Worm (Caenorhabditis elegans) whole organism, L1 larva: ENCODE data around the gene dars-2.

Experiments
- C04F5.9 ChIP-seq: sonication (generic microtip); optimal IDR thresholded peaks from 2 replicates; lab custom pipeline; 2016; ENCODE audit warnings: missing genetic modification characterization, missing compliant biosample characterization
- C16A3.4 ChIP-seq: fragments of 150-350 bp; optimal IDR thresholded peaks from 2 replicates; lab custom pipeline; 2014; ENCODE audit warnings: missing biosample characterization, missing genetic modification characterization
- F16B12.6 ChIP-seq: fragments of 150-350 bp; optimal IDR thresholded peaks from 2 replicates; lab custom pipeline; 2014; ENCODE audit warnings: missing biosample characterization, missing genetic modification characterization
- Y116A8C.19 ChIP-seq: sonication (generic microtip); optimal IDR thresholded peaks from 2 replicates; lab custom pipeline; 2016; ENCODE audit warnings: missing compliant biosample characterization, missing genetic modification characterization, borderline replicate concordance
- alr-1 ChIP-seq: fragments of 200-800 bp; sonication (Bioruptor generic); optimal IDR thresholded peaks from 2 replicates; lab custom pipeline; 2018; ENCODE audit warnings: borderline replicate concordance, mild to moderate bottlenecking, missing genetic modification characterization, missing compliant biosample characterization
- aly-2 ChIP-seq: fragments of 150-350 bp; optimal IDR thresholded peaks from 2 replicates; lab custom pipeline; 2014; ENCODE audit warnings: missing biosample characterization, missing genetic modification characterization
- blmp-1 ChIP-seq: fragments of 150-350 bp; optimal IDR thresholded peaks from 2 replicates; lab custom pipeline; 2014; ENCODE audit warnings: missing biosample characterization, missing genetic modification characterization
- ceh-82 ChIP-seq, 3 experiments: fragments of 150-350 bp in 1 of 3; sonication (generic microtip) in 2 of 3; optimal IDR thresholded peaks; 2 replicates each; lab custom pipeline; 2014 to 2017; ENCODE audit warnings: missing biosample characterization in 3 of 3, missing genetic modification characterization in 3 of 3
- ces-1 ChIP-seq: fragments of 150-350 bp; optimal IDR thresholded peaks from 2 replicates; lab custom pipeline; 2014; ENCODE audit warnings: missing biosample characterization, missing genetic modification reagents, missing genetic modification characterization
- dpl-1 ChIP-seq, 3 experiments: fragments of 150-350 bp in 2 of 3; sonication (generic microtip) in 1 of 3; optimal IDR thresholded peaks; 2 replicates each; lab custom pipeline; 2014 to 2017; ENCODE audit warnings: missing biosample characterization in 3 of 3, missing genetic modification characterization in 3 of 3, missing genetic modification reagents in 3 of 3
- dsc-1 ChIP-seq: sonication (generic microtip); optimal IDR thresholded peaks from 2 replicates; lab custom pipeline; 2016; ENCODE audit warnings: mild to moderate bottlenecking, missing genetic modification characterization, missing compliant biosample characterization
- egl-13 ChIP-seq: sonication (generic microtip); optimal IDR thresholded peaks from 2 replicates; lab custom pipeline; 2016; ENCODE audit warnings: missing genotype, missing genetic modification reagents, missing genetic modification characterization, missing compliant biosample characterization
- elt-3 ChIP-seq, 6 experiments: fragments of 150-350 bp in 1 of 6; sonication (generic microtip); optimal IDR thresholded peaks; 2 replicates each; lab custom pipeline; 2017 to 2018; ENCODE audit warnings: missing biosample characterization in 6 of 6, missing genetic modification characterization in 6 of 6, inconsistent platforms in 1 of 6
- fkh-10 ChIP-seq: sonication (generic microtip); optimal IDR thresholded peaks from 2 replicates; lab custom pipeline; 2017; ENCODE audit warnings: missing biosample characterization, missing genetic modification reagents, missing genetic modification characterization
- fkh-4 ChIP-seq: sonication (generic microtip); optimal IDR thresholded peaks from 2 replicates; lab custom pipeline; 2016; ENCODE audit warnings: missing compliant biosample characterization, missing genetic modification characterization, borderline replicate concordance
- fkh-8 ChIP-seq: sonication (generic microtip); optimal IDR thresholded peaks from 2 replicates; lab custom pipeline; 2016; ENCODE audit warnings: mild to moderate bottlenecking, missing genetic modification characterization, missing compliant biosample characterization
- fos-1 ChIP-seq: fragments of 150-350 bp; optimal IDR thresholded peaks from 2 replicates; lab custom pipeline; 2014; ENCODE audit warnings: missing biosample characterization, missing genetic modification characterization
- grh-1 ChIP-seq: fragments of 200-800 bp; sonication (Bioruptor generic); IDR thresholded peaks from 2 replicates; pipeline ENCODE4 v1.3.6; 2022; ENCODE audit warnings: missing genetic modification reagents, missing genetic modification characterization, missing compliant biosample characterization
- hlh-17 ChIP-seq: fragments of 200-800 bp; sonication (Bioruptor generic); optimal IDR thresholded peaks from 2 replicates; lab custom pipeline; 2018; ENCODE audit warnings: missing genetic modification characterization, mild to moderate bottlenecking, missing compliant biosample characterization, moderate library complexity, borderline replicate concordance
- hpl-2 ChIP-seq: fragments of 150-350 bp; optimal IDR thresholded peaks from 2 replicates; lab custom pipeline; 2014; ENCODE audit warnings: missing biosample characterization, missing genetic modification reagents, missing genetic modification characterization
- irx-1 ChIP-seq: sonication (generic microtip); optimal IDR thresholded peaks from 2 replicates; lab custom pipeline; 2016; ENCODE audit warnings: missing genetic modification characterization, missing compliant biosample characterization
- isw-1 ChIP-seq: fragments of 200-800 bp; sonication (Bioruptor generic); IDR thresholded peaks from 2 replicates; pipeline ENCODE4 v1.3.6; 2022; ENCODE audit warnings: missing genetic modification characterization, missing compliant biosample characterization
- lin-13 ChIP-seq: fragments of 150-350 bp; optimal IDR thresholded peaks from 2 replicates; lab custom pipeline; 2014; ENCODE audit warnings: missing biosample characterization, missing genetic modification reagents, missing genetic modification characterization
- lin-35 ChIP-seq, 2 experiments: fragments of 150-350 bp; optimal IDR thresholded peaks; 2 replicates each; lab custom pipeline; 2014; ENCODE audit warnings: missing biosample characterization in 2 of 2, missing genetic modification characterization in 2 of 2, missing genetic modification reagents in 2 of 2
- lin-39 ChIP-seq: fragments of 150-350 bp; optimal IDR thresholded peaks from 2 replicates; lab custom pipeline; 2014; ENCODE audit warnings: missing biosample characterization, missing genetic modification reagents, missing genetic modification characterization
- lir-3 ChIP-seq: sonication (generic microtip); optimal IDR thresholded peaks from 2 replicates; lab custom pipeline; 2016; ENCODE audit warnings: mild to moderate bottlenecking, missing genetic modification characterization, moderate library complexity, missing compliant biosample characterization; ENCODE audit not compliant: poor library complexity
- mab-9 ChIP-seq: fragments of 200-800 bp; sonication (Bioruptor generic); IDR thresholded peaks from 2 replicates; pipeline ENCODE4 v1.3.6; 2022; ENCODE audit warnings: missing genetic modification reagents, missing genetic modification characterization, missing compliant biosample characterization
- mdl-1 ChIP-seq, 2 experiments: fragments of 150-350 bp; optimal IDR thresholded peaks; 2 replicates each; lab custom pipeline; 2014 to 2017; ENCODE audit warnings: missing biosample characterization in 2 of 2, missing genetic modification characterization in 2 of 2, inconsistent platforms in 1 of 2
- mef-2 ChIP-seq: fragments of 150-350 bp; optimal IDR thresholded peaks from 2 replicates; lab custom pipeline; 2014; ENCODE audit warnings: missing biosample characterization, missing genetic modification characterization
- nhr-11 ChIP-seq: fragments of 150-350 bp; optimal IDR thresholded peaks from 2 replicates; lab custom pipeline; 2014; ENCODE audit warnings: missing biosample characterization, missing genetic modification characterization
- nhr-19 ChIP-seq: fragments of 200-800 bp; sonication (Bioruptor generic); conservative IDR thresholded peaks from 2 replicates; pipeline ENCODE4 v1.3.6; 2022; ENCODE audit warnings: missing genetic modification characterization, missing compliant biosample characterization
- nhr-237 ChIP-seq: fragments of 150-350 bp; optimal IDR thresholded peaks from 2 replicates; lab custom pipeline; 2014; ENCODE audit warnings: missing biosample characterization, missing genetic modification characterization
- nhr-71 ChIP-seq: sonication (generic microtip); optimal IDR thresholded peaks from 2 replicates; lab custom pipeline; 2016; ENCODE audit warnings: mild to moderate bottlenecking, missing genetic modification characterization, moderate library complexity, missing compliant biosample characterization
- nhr-77 ChIP-seq: fragments of 150-350 bp; optimal IDR thresholded peaks from 2 replicates; lab custom pipeline; 2014; ENCODE audit warnings: missing biosample characterization, missing genetic modification characterization
- nhr-84 ChIP-seq: sonication (generic microtip); optimal IDR thresholded peaks from 2 replicates; lab custom pipeline; 2017; ENCODE audit warnings: missing biosample characterization, missing genetic modification characterization
- pag-3 ChIP-seq: sonication (generic microtip); optimal IDR thresholded peaks from 2 replicates; lab custom pipeline; 2017; ENCODE audit warnings: missing genetic modification characterization, mild to moderate bottlenecking, missing compliant biosample characterization, antibody characterized with exemption, borderline replicate concordance; ENCODE audit not compliant: insufficient read depth
- pqm-1 ChIP-seq: sonication (generic microtip); optimal IDR thresholded peaks from 3 replicates; lab custom pipeline; 2017; ENCODE audit warnings: missing biosample characterization, missing genetic modification characterization
- rnt-1 ChIP-seq: sonication (generic microtip); optimal IDR thresholded peaks from 2 replicates; lab custom pipeline; 2016; ENCODE audit warnings: mild to moderate bottlenecking, missing genetic modification characterization, moderate library complexity, missing compliant biosample characterization
- snpc-4 ChIP-seq: fragments of 150-350 bp; optimal IDR thresholded peaks from 2 replicates; lab custom pipeline; 2014; ENCODE audit warnings: missing biosample characterization, missing genetic modification characterization
- sup-37 ChIP-seq: fragments of 200-800 bp; sonication (Bioruptor generic); optimal IDR thresholded peaks from 2 replicates; lab custom pipeline; 2018; ENCODE audit warnings: mild to moderate bottlenecking, missing genetic modification characterization, missing compliant biosample characterization
- swsn-7 ChIP-seq: sonication (generic microtip); optimal IDR thresholded peaks from 2 replicates; lab custom pipeline; 2016; ENCODE audit warnings: missing genetic modification characterization, missing compliant biosample characterization
- tbx-2 ChIP-seq: sonication (generic microtip); optimal IDR thresholded peaks from 2 replicates; lab custom pipeline; 2016; ENCODE audit warnings: missing genetic modification characterization, missing compliant biosample characterization
- tlp-1 ChIP-seq: fragments of 150-350 bp; optimal IDR thresholded peaks from 2 replicates; lab custom pipeline; 2014; ENCODE audit warnings: missing biosample characterization, missing genetic modification characterization
- unc-130 ChIP-seq: fragments of 150-350 bp; optimal IDR thresholded peaks from 2 replicates; lab custom pipeline; 2017; ENCODE audit warnings: missing biosample characterization, missing genetic modification characterization, inconsistent platforms
- unc-98 ChIP-seq: fragments of 200-800 bp; sonication (Bioruptor generic); IDR thresholded peaks from 2 replicates; pipeline ENCODE4 v1.3.6; 2022; ENCODE audit warnings: missing genetic modification characterization, missing compliant biosample characterization
- vab-15 ChIP-seq: sonication (generic microtip); optimal IDR thresholded peaks from 2 replicates; lab custom pipeline; 2017; ENCODE audit warnings: missing genotype, mild to moderate bottlenecking, missing genetic modification characterization, missing compliant biosample characterization
- zag-1 ChIP-seq: fragments of 150-350 bp; optimal IDR thresholded peaks from 2 replicates; lab custom pipeline; 2014; ENCODE audit warnings: missing biosample characterization, missing genetic modification characterization
- ztf-4 ChIP-seq: fragments of 150-350 bp; optimal IDR thresholded peaks from 2 replicates; lab custom pipeline; 2014; ENCODE audit warnings: missing biosample characterization, missing genetic modification characterization

Gene dars-2

ce11 chrV:12048445-12048844 is at the start of gene dars-2:
Gene dars-2 (plus strand): TSS chrV:12048745.
- no peak for TF ChIP-seq lin-13 (GFP tag; lab: Kevin White, UChicago)
- no peak for TF ChIP-seq hpl-2 (GFP tag; lab: Kevin White, UChicago)
- TF ChIP-seq F16B12.6 (tag; lab: Kevin White, UChicago), result no peak
- TF ChIP-seq ztf-4 (tag; lab: Kevin White, UChicago), result no peak
- no peak for TF ChIP-seq lir-3 (tag; lab: Kevin White, UChicago)
- TF ChIP-seq ceh-82 (tag; optimal IDR thresholded peaks at IDR 0.05; lab: Kevin White, UChicago), result no peak
- TF ChIP-seq fkh-10, result no peak
- no peak for TF ChIP-seq tbx-2 (tag; lab: Kevin White, UChicago)
- TF ChIP-seq, all 84 proteins: peak for 0

- TF ChIP-seq unc-130 (tag; lab: Kevin White, UChicago), result peak; percentile 48
- 0 out of 2 replicates have a peak, but pooled peaks have one; percentile 18 for TF ChIP-seq grh-1 (GFP tag; lab: Robert Waterston, UW)
- TF ChIP-seq C04F5.9 (tag; lab: Kevin White, UChicago), result peak; percentile 8
- TF ChIP-seq Y116A8C.19 (tag; lab: Kevin White, UChicago), result no peak
- peak; percentile 49 to 71 (median 67) for TF ChIP-seq ceh-82 (tag; optimal IDR thresholded peaks at IDR 0.05; lab: Kevin White, UChicago)
- peak; percentile 33 for TF ChIP-seq nhr-11 (tag; lab: Kevin White, UChicago)
- peak; percentile 58 for TF ChIP-seq nhr-237
- peak; percentile 88 for TF ChIP-seq swsn-7 (tag; lab: Kevin White, UChicago)
- TF ChIP-seq fkh-8 (tag; lab: Kevin White, UChicago), result peak; percentile 69
- peak; percentile 18 for TF ChIP-seq fkh-10
- no peak for TF ChIP-seq isw-1 (GFP tag; lab: Robert Waterston, UW)
- peak; percentile 25 for TF ChIP-seq F16B12.6 (tag; lab: Kevin White, UChicago)
- peak; percentile 60 for TF ChIP-seq irx-1 (tag; lab: Kevin White, UChicago)
- peak in 1 of 2 experiments; percentile 79 for TF ChIP-seq mdl-1 (tag; optimal IDR thresholded peaks at IDR 0.05; lab: Kevin White, UChicago)
- peak; percentile 81 for TF ChIP-seq C16A3.4 (tag; lab: Kevin White, UChicago)
- TF ChIP-seq unc-98 (GFP tag; lab: Robert Waterston, UW), result no peak
- peak; percentile 81 for TF ChIP-seq snpc-4 (tag; lab: Kevin White, UChicago)
- peak; percentile 81 for TF ChIP-seq dsc-1 (tag; lab: Kevin White, UChicago)
- peak; percentile 71 for TF ChIP-seq pqm-1 (tag; lab: Kevin White, UChicago)
- TF ChIP-seq vab-15 (tag; lab: Kevin White, UChicago), result no peak
- TF ChIP-seq sup-37, result no peak
- TF ChIP-seq fos-1, result peak; percentile 35
- TF ChIP-seq nhr-77 (tag; lab: Kevin White, UChicago), result peak; percentile 43
- TF ChIP-seq rnt-1 (tag; lab: Kevin White, UChicago), result peak; percentile 73
- TF ChIP-seq mab-9 (GFP tag; lab: Robert Waterston, UW), result no peak
- no peak for TF ChIP-seq nhr-84 (tag; lab: Kevin White, UChicago)
- peak; percentile 87 for TF ChIP-seq nhr-71 (tag; lab: Kevin White, UChicago)
- no peak for TF ChIP-seq zag-1 (tag; lab: Kevin White, UChicago)
- TF ChIP-seq lir-3 (tag; lab: Kevin White, UChicago), result peak; percentile 56
- peak; percentile 76 for TF ChIP-seq tbx-2 (tag; lab: Kevin White, UChicago)
- TF ChIP-seq lin-39, result no peak
- peak; percentile 31 to 63 (median 60) for TF ChIP-seq dpl-1 (GFP tag; optimal IDR thresholded peaks at IDR 0.05; lab: Kevin White, UChicago)
- TF ChIP-seq egl-13 (tag; lab: Kevin White, UChicago), result peak; percentile 87
- peak; percentile 46 for TF ChIP-seq blmp-1 (tag; lab: Kevin White, UChicago)
- peak; percentile 80 for TF ChIP-seq nhr-19
- no peak for TF ChIP-seq mef-2
- peak; percentile 75 for TF ChIP-seq aly-2 (tag; lab: Kevin White, UChicago)
- peak in 5 of 6 experiments; percentile 17 to 58 (median 43) for TF ChIP-seq elt-3 (tag; optimal IDR thresholded peaks at IDR 0.05; lab: Kevin White, UChicago)
- no peak for TF ChIP-seq alr-1 (tag; lab: Kevin White, UChicago)
- peak; percentile 62 for TF ChIP-seq tlp-1
- no peak for TF ChIP-seq ces-1 (GFP tag; lab: Kevin White, UChicago)
- no peak for TF ChIP-seq pag-3
- peak; percentile 71 to 82 for TF ChIP-seq lin-35 (GFP tag; optimal IDR thresholded peaks at IDR 0.05; lab: Kevin White, UChicago)
- TF ChIP-seq fkh-4 (tag; lab: Kevin White, UChicago), result no peak
- no peak for TF ChIP-seq hlh-17
These were observed 46.6 kb upstream of the dars-2 start, which contains the start of gene gcy-33 for ce11 chrV:12001747-12002456. Gene gcy-33 (minus strand): TSS chrV:12001797.
